Fruit fly (Drosophila melanogaster): ENCODE data around the gene Skadu.

Skadu gene

dm6 chr2L:15500910-15501521 is 46.3 kb upstream of the Skadu start (continued):
- TF ChIP-seq NfI (GFP tag; optimal IDR thresholded peaks at IDR 0.05): no peak
- TF ChIP-seq gfzf (GFP tag; optimal IDR thresholded peaks at IDR 0.05): no peak
- TF ChIP-seq Xrp1 (GFP tag; IDR thresholded peaks at IDR 0.05): 0 out of 2 replicates have a peak, but pooled peaks have one; percentile 15
- TF ChIP-seq CG17385 (GFP tag; optimal IDR thresholded peaks at IDR 0.05): peak; percentile 19
- no peak for TF ChIP-seq CG10959 (GFP tag; IDR thresholded peaks at IDR 0.05)
- TF ChIP-seq CG11504 (tag; optimal IDR thresholded peaks at IDR 0.05): no peak
- no peak for TF ChIP-seq Hr51 (GFP tag; optimal IDR thresholded peaks at IDR 0.05)
- TF ChIP-seq CG34376 (GFP tag; optimal IDR thresholded peaks at IDR 0.05): no peak
- no peak for TF ChIP-seq Sox100B (GFP tag; optimal IDR thresholded peaks at IDR 0.05)
- no peak for TF ChIP-seq kah (GFP tag; optimal IDR thresholded peaks at IDR 0.05)
- no peak for TF ChIP-seq Dip3 (GFP tag; optimal IDR thresholded peaks at IDR 0.05)
- TF ChIP-seq D19A (tag; optimal IDR thresholded peaks at IDR 0.05): peak; percentile 71
- no peak for TF ChIP-seq B-H2 (GFP tag; optimal IDR thresholded peaks at IDR 0.05)
- TF ChIP-seq Sry-β (GFP tag; optimal IDR thresholded peaks at IDR 0.05): no peak
- TF ChIP-seq mirr (GFP tag; optimal IDR thresholded peaks at IDR 0.05): peak; percentile 62
- peak; percentile 32 for TF ChIP-seq CG6813 (GFP tag; optimal IDR thresholded peaks at IDR 0.05)
- no peak for TF ChIP-seq CG4360 (GFP tag; IDR thresholded peaks at IDR 0.05)
- TF ChIP-seq Mad (GFP tag; optimal IDR thresholded peaks at IDR 0.05): no peak
- no peak for TF ChIP-seq Dfd (GFP tag; optimal IDR thresholded peaks at IDR 0.05)
- no peak for TF ChIP-seq CG7357 (GFP tag; IDR thresholded peaks at IDR 0.05)
- peak; percentile 11 for TF ChIP-seq Hmr (GFP tag; optimal IDR thresholded peaks at IDR 0.05)
- TF ChIP-seq CG8944 (GFP tag; optimal IDR thresholded peaks at IDR 0.05): no peak
- TF ChIP-seq CG13296 (GFP tag; optimal IDR thresholded peaks at IDR 0.05): no peak
- 0 out of 2 replicates have a peak, but pooled peaks have one; percentile 36 for TF ChIP-seq GATAe (GFP tag; conservative IDR thresholded peaks at IDR 0.05)
- TF ChIP-seq CG14710 (tag; optimal IDR thresholded peaks at IDR 0.05): no peak
- TF ChIP-seq CG15696 (tag; optimal IDR thresholded peaks at IDR 0.05): no peak
- peak; percentile 70 for TF ChIP-seq crol (GFP tag; IDR thresholded peaks at IDR 0.05)
- no peak for TF ChIP-seq hkb (optimal IDR thresholded peaks at IDR 0.05)
- TF ChIP-seq hkb (GFP tag; IDR thresholded peaks at IDR 0.05): no peak
- TF ChIP-seq Jarid2 (GFP tag; optimal IDR thresholded peaks at IDR 0.05): no peak
- no peak for TF ChIP-seq scrt (GFP tag; optimal IDR thresholded peaks at IDR 0.05)
- peak; percentile 76 for TF ChIP-seq exex (tag; optimal IDR thresholded peaks at IDR 0.05)
- TF ChIP-seq CG6689 (GFP tag; IDR thresholded peaks at IDR 0.05): no peak
- peak; percentile 72 for TF ChIP-seq grn (GFP tag; optimal IDR thresholded peaks at IDR 0.05)
- TF ChIP-seq otp (GFP tag; IDR thresholded peaks at IDR 0.05): 0 out of 3 replicates have a peak, but pooled peaks have one; percentile 14
- TF ChIP-seq twi (tag; optimal IDR thresholded peaks at IDR 0.05): peak; percentile 59
- no peak for TF ChIP-seq CG34224 (GFP tag; IDR thresholded peaks at IDR 0.05; ENCODE audit: partially characterized antibody)
- peak; percentile 83 for TF ChIP-seq sens (GFP tag)
- TF ChIP-seq CG17568 (GFP tag; optimal IDR thresholded peaks at IDR 0.05): no peak
- TF ChIP-seq vnd (GFP tag; IDR thresholded peaks at IDR 0.05; ENCODE audit: partially characterized antibody): peak; percentile 39; the same call in 2 of the 3 replicates
- TF ChIP-seq CG6854 (GFP tag; optimal IDR thresholded peaks at IDR 0.05): no peak
- TF ChIP-seq sug (tag; optimal IDR thresholded peaks at IDR 0.05): peak; percentile 22
- peak; percentile 4 for TF ChIP-seq Dek (tag; optimal IDR thresholded peaks at IDR 0.05)
- peak; percentile 6 for TF ChIP-seq CG3838 (GFP tag; optimal IDR thresholded peaks at IDR 0.05)
- no peak for TF ChIP-seq az2 (GFP tag; optimal IDR thresholded peaks at IDR 0.05)
- TF ChIP-seq Med (GFP tag): peak; percentile 71
- peak; percentile 18 for TF ChIP-seq CG10543 (GFP tag; optimal IDR thresholded peaks at IDR 0.05)
- TF ChIP-seq gem (tag; optimal IDR thresholded peaks at IDR 0.05): peak; percentile 7
- TF ChIP-seq CG30403 (GFP tag; optimal IDR thresholded peaks at IDR 0.05): no peak
- TF ChIP-seq CG4328 (GFP tag; optimal IDR thresholded peaks at IDR 0.05): no peak
